Worm (Caenorhabditis elegans): ENCODE results near the gene ztf-7.

DNA sequence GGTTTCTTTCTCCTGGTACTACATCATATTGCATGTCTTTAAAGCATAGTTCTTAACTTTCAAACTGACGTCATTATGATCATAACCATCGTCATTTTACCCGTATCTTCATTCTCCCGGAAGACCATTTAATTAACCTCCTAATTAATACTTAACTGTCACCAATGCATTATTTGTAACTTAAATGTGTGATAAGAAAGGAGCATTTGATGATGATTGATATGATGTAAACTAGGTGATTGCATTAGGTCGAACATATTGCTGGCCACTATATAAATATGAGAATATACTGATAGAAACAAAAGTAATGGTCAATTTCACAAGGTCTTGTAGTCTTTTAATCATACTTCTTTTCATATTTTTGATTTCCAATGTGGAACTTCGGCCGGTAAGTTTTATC, 33.3 kb downstream of the ztf-7 start, which contains the start of gene hrg-3:
- no peak for TF ChIP-seq flt-1 (GFP tag; IDR thresholded peaks at IDR 0.05)
- no peak for TF ChIP-seq ztf-29 (GFP tag; IDR thresholded peaks at IDR 0.05)
- TF ChIP-seq cog-1 (tag; optimal IDR thresholded peaks at IDR 0.05), result no peak
- no peak for TF ChIP-seq ztf-23 (GFP tag; IDR thresholded peaks at IDR 0.05)

Data from whole organism, midembryonic.